Fruit fly (Drosophila melanogaster): ENCODE measurements around the gene Mayo.
A peak's percentile ranks its signal among the peaks of the same experiment; 100 is the strongest.

The Mayo gene

dm6 chr3R:31059807-31060707, 48.9 kb downstream of the Mayo start (continued):
- TF ChIP-seq Bgb (GFP tag; IDR thresholded peaks at IDR 0.05; ENCODE audit: partially characterized antibody) (no peak), pum (GFP tag; optimal IDR thresholded peaks at IDR 0.05) (peak; percentile 7), Lim3 (GFP tag; IDR thresholded peaks at IDR 0.05) (no peak), CG8089 (GFP tag; optimal IDR thresholded peaks at IDR 0.05) (peak; percentile 31), row (GFP tag; IDR thresholded peaks at IDR 0.05) (peak; percentile 55), CG4328 (GFP tag; optimal IDR thresholded peaks at IDR 0.05) (no peak), hb (GFP tag; IDR thresholded peaks at IDR 0.05; ENCODE audit: partially characterized antibody) (no peak), sens-2 (GFP tag; IDR thresholded peaks at IDR 0.05) (peak; percentile 26; the same call in 1 of the 2 replicates), Sin3A (optimal IDR thresholded peaks at IDR 0.05) (no peak), chn (GFP tag; optimal IDR thresholded peaks at IDR 0.05) (peak; percentile 44), amos (GFP tag; IDR thresholded peaks at IDR 0.05; ENCODE audit: partially characterized antibody) (no peak), B-H2 (GFP tag; optimal IDR thresholded peaks at IDR 0.05) (no peak), CG16863 (GFP tag; optimal IDR thresholded peaks at IDR 0.05) (peak; percentile 13), ewg (GFP tag; optimal IDR thresholded peaks at IDR 0.05) (peak; percentile 80), CG2875 (GFP tag; optimal IDR thresholded peaks at IDR 0.05) (no peak), NFAT (GFP tag; IDR thresholded peaks at IDR 0.05) (no peak), CG6813 (GFP tag; optimal IDR thresholded peaks at IDR 0.05) (peak; percentile 3), ERR (GFP tag; optimal IDR thresholded peaks at IDR 0.05) (no peak), CG17912 (GFP tag; optimal IDR thresholded peaks at IDR 0.05) (no peak), pfk (GFP tag; optimal IDR thresholded peaks at IDR 0.05) (no peak), Nf-YB (GFP tag; optimal IDR thresholded peaks at IDR 0.05) (no peak), CG10209 (GFP tag; optimal IDR thresholded peaks at IDR 0.05) (peak; percentile 17), fd64A (GFP tag; optimal IDR thresholded peaks at IDR 0.05) (no peak), fd3F (GFP tag; optimal IDR thresholded peaks at IDR 0.05) (peak; percentile 19), CG17359 (tag; optimal IDR thresholded peaks at IDR 0.05) (peak; percentile 45), salm (tag; optimal IDR thresholded peaks at IDR 0.05) (no peak), emc (GFP tag; optimal IDR thresholded peaks at IDR 0.05) (no peak), Dfd (GFP tag; optimal IDR thresholded peaks at IDR 0.05) (no peak), Awh (GFP tag; IDR thresholded peaks at IDR 0.05) (no peak), CG12071 (GFP tag; optimal IDR thresholded peaks at IDR 0.05) (no peak), odd (GFP tag; optimal IDR thresholded peaks at IDR 0.05) (peak; percentile 3), sqz (GFP tag; optimal IDR thresholded peaks at IDR 0.05) (no peak), Dad (GFP tag; optimal IDR thresholded peaks at IDR 0.05) (no peak), CG12942 (GFP tag; optimal IDR thresholded peaks at IDR 0.05) (peak; percentile 5), CG17568 (GFP tag; optimal IDR thresholded peaks at IDR 0.05) (no peak), MBD-R2 (GFP tag; IDR thresholded peaks at IDR 0.05) (no peak), insv (GFP tag; optimal IDR thresholded peaks at IDR 0.05) (no peak), prd (optimal IDR thresholded peaks at IDR 0.05) (no peak), prd (GFP tag; IDR thresholded peaks at IDR 0.05) (peak; percentile 38; the same call in 1 of the 3 replicates), ap (GFP tag; IDR thresholded peaks at IDR 0.05) (peak; percentile 40), hth (optimal IDR thresholded peaks at IDR 0.05) (no peak), yki (optimal IDR thresholded peaks at IDR 0.05) (no peak), cwo (GFP tag; optimal IDR thresholded peaks at IDR 0.05) (no peak), Atf-2 (GFP tag; optimal IDR thresholded peaks at IDR 0.05) (peak; percentile 14), vnd (GFP tag; IDR thresholded peaks at IDR 0.05; ENCODE audit: partially characterized antibody) (no peak), Scr (GFP tag; IDR thresholded peaks at IDR 0.05; ENCODE audit: partially characterized antibody) (no peak), CG4730 (GFP tag; IDR thresholded peaks at IDR 0.05) (peak; percentile 26; the same call in 1 of the 2 replicates), zf30C (GFP tag; optimal IDR thresholded peaks at IDR 0.05) (no peak), sob (GFP tag; IDR thresholded peaks at IDR 0.05) (no peak; the same call in 1 of the 2 replicates), cas (GFP tag; IDR thresholded peaks at IDR 0.05) (no peak)

Measured in whole organism, embryonic.